Fruit fly (Drosophila melanogaster): Measurements from ENCODE around the gene CG13627.

The CG13627 gene

dm6 chr3R:24766684-24767083 lies 54.1 kb downstream of the CG13627 start:
- TF ChIP-seq noc (tag; optimal IDR thresholded peaks at IDR 0.05), result no peak

All from whole organism, larva.